Worm (Caenorhabditis elegans) whole organism, L1 larva: ENCODE data around the gene clec-60.

Experiments
- C16A3.4 ChIP-seq: fragments of 150-350 bp; optimal IDR thresholded peaks from 2 replicates; lab custom pipeline; 2014; ENCODE audit warnings: missing biosample characterization, missing genetic modification characterization
- F16B12.6 ChIP-seq: fragments of 150-350 bp; optimal IDR thresholded peaks from 2 replicates; lab custom pipeline; 2014; ENCODE audit warnings: missing biosample characterization, missing genetic modification characterization
- Y116A8C.19 ChIP-seq: sonication (generic microtip); optimal IDR thresholded peaks from 2 replicates; lab custom pipeline; 2016; ENCODE audit warnings: missing compliant biosample characterization, missing genetic modification characterization, borderline replicate concordance
- ceh-63 ChIP-seq: fragments of 200-800 bp; sonication (Bioruptor generic); optimal IDR thresholded peaks from 2 replicates; lab custom pipeline; 2018; ENCODE audit warnings: mild to moderate bottlenecking, missing genetic modification characterization, missing compliant biosample characterization
- ceh-82 ChIP-seq, 3 experiments: fragments of 150-350 bp in 1 of 3; sonication (generic microtip) in 2 of 3; optimal IDR thresholded peaks; 2 replicates each; lab custom pipeline; 2014 to 2017; ENCODE audit warnings: missing biosample characterization in 3 of 3, missing genetic modification characterization in 3 of 3
- ceh-88 ChIP-seq: fragments of 200-800 bp; sonication (Bioruptor generic); IDR thresholded peaks from 2 replicates; pipeline ENCODE4 v1.3.6; 2022; ENCODE audit warnings: missing genetic modification characterization, missing compliant biosample characterization
- ceh-90 ChIP-seq: sonication (generic microtip); optimal IDR thresholded peaks from 2 replicates; lab custom pipeline; 2016; ENCODE audit warnings: missing genetic modification characterization, missing compliant biosample characterization
- dpl-1 ChIP-seq, 3 experiments: fragments of 150-350 bp in 2 of 3; sonication (generic microtip) in 1 of 3; optimal IDR thresholded peaks; 2 replicates each; lab custom pipeline; 2014 to 2017; ENCODE audit warnings: missing biosample characterization in 3 of 3, missing genetic modification characterization in 3 of 3, missing genetic modification reagents in 3 of 3
- dsc-1 ChIP-seq: sonication (generic microtip); optimal IDR thresholded peaks from 2 replicates; lab custom pipeline; 2016; ENCODE audit warnings: mild to moderate bottlenecking, missing genetic modification characterization, missing compliant biosample characterization
- efl-1 ChIP-seq, 4 experiments: fragments of 150-350 bp; optimal IDR thresholded peaks in 3 of 4; peaks in 1 of 4; 1 replicate in 1 of 4; 2 replicates in 3 of 4; lab custom pipeline; 2014; ENCODE audit warnings: missing biosample characterization in 2 of 4, missing genetic modification characterization in 2 of 4, missing genetic modification reagents in 2 of 4
- efl-3 ChIP-seq: fragments of 200-800 bp; sonication (Bioruptor generic); optimal IDR thresholded peaks from 2 replicates; lab custom pipeline; 2018; ENCODE audit warnings: mild to moderate bottlenecking, missing genetic modification characterization, missing compliant biosample characterization
- egl-13 ChIP-seq: sonication (generic microtip); optimal IDR thresholded peaks from 2 replicates; lab custom pipeline; 2016; ENCODE audit warnings: missing genotype, missing genetic modification reagents, missing genetic modification characterization, missing compliant biosample characterization
- egl-27 ChIP-seq, 2 experiments: fragments of 150-350 bp in 1 of 2; sonication (generic microtip); optimal IDR thresholded peaks; 3 replicates each; lab custom pipeline; 2017 to 2018; ENCODE audit warnings: missing biosample characterization in 2 of 2, missing genetic modification characterization in 2 of 2, missing genetic modification reagents in 2 of 2
- fkh-10 ChIP-seq: sonication (generic microtip); optimal IDR thresholded peaks from 2 replicates; lab custom pipeline; 2017; ENCODE audit warnings: missing biosample characterization, missing genetic modification reagents, missing genetic modification characterization
- hlh-17 ChIP-seq: fragments of 200-800 bp; sonication (Bioruptor generic); optimal IDR thresholded peaks from 2 replicates; lab custom pipeline; 2018; ENCODE audit warnings: missing genetic modification characterization, mild to moderate bottlenecking, missing compliant biosample characterization, moderate library complexity, borderline replicate concordance
- hlh-4 ChIP-seq: sonication (generic microtip); optimal IDR thresholded peaks from 2 replicates; lab custom pipeline; 2016; ENCODE audit warnings: mild to moderate bottlenecking, missing genetic modification characterization, missing compliant biosample characterization
- jun-1 ChIP-seq: fragments of 150-350 bp; optimal IDR thresholded peaks from 2 replicates; lab custom pipeline; 2014; ENCODE audit warnings: missing biosample characterization, missing genetic modification reagents, missing genetic modification characterization
- lin-13 ChIP-seq: fragments of 150-350 bp; optimal IDR thresholded peaks from 2 replicates; lab custom pipeline; 2014; ENCODE audit warnings: missing biosample characterization, missing genetic modification reagents, missing genetic modification characterization
- lin-15B ChIP-seq: fragments of 150-350 bp; sonication (generic microtip); optimal IDR thresholded peaks from 3 replicates; lab custom pipeline; 2014; ENCODE audit warnings: missing biosample characterization, missing genetic modification characterization
- lin-35 ChIP-seq, 2 experiments: fragments of 150-350 bp; optimal IDR thresholded peaks; 2 replicates each; lab custom pipeline; 2014; ENCODE audit warnings: missing biosample characterization in 2 of 2, missing genetic modification characterization in 2 of 2, missing genetic modification reagents in 2 of 2
- lir-3 ChIP-seq: sonication (generic microtip); optimal IDR thresholded peaks from 2 replicates; lab custom pipeline; 2016; ENCODE audit warnings: mild to moderate bottlenecking, missing genetic modification characterization, moderate library complexity, missing compliant biosample characterization; ENCODE audit not compliant: poor library complexity
- mef-2 ChIP-seq: fragments of 150-350 bp; optimal IDR thresholded peaks from 2 replicates; lab custom pipeline; 2014; ENCODE audit warnings: missing biosample characterization, missing genetic modification characterization
- nhr-12 ChIP-seq: sonication (generic microtip); optimal IDR thresholded peaks from 2 replicates; lab custom pipeline; 2017; ENCODE audit warnings: missing biosample characterization, missing genetic modification characterization
- nhr-237 ChIP-seq: fragments of 150-350 bp; optimal IDR thresholded peaks from 2 replicates; lab custom pipeline; 2014; ENCODE audit warnings: missing biosample characterization, missing genetic modification characterization
- nhr-28 ChIP-seq: fragments of 150-350 bp; optimal IDR thresholded peaks from 2 replicates; lab custom pipeline; 2014; ENCODE audit warnings: missing biosample characterization, missing genetic modification characterization
- nhr-76 ChIP-seq: sonication (generic microtip); optimal IDR thresholded peaks from 2 replicates; lab custom pipeline; 2017; ENCODE audit warnings: missing biosample characterization, missing genetic modification characterization
- nhr-77 ChIP-seq: fragments of 150-350 bp; optimal IDR thresholded peaks from 2 replicates; lab custom pipeline; 2014; ENCODE audit warnings: missing biosample characterization, missing genetic modification characterization
- nhr-85 ChIP-seq: sonication (generic microtip); peaks from one replicate; lab custom pipeline; 2016; ENCODE audit warnings: missing genetic modification characterization, inconsistent platforms, missing compliant biosample characterization
- pax-3 ChIP-seq: fragments of 200-800 bp; sonication (Bioruptor generic); optimal IDR thresholded peaks from 2 replicates; lab custom pipeline; 2018; ENCODE audit warnings: mild to moderate bottlenecking, missing genetic modification characterization, moderate library complexity, missing compliant biosample characterization
- rnt-1 ChIP-seq: sonication (generic microtip); optimal IDR thresholded peaks from 2 replicates; lab custom pipeline; 2016; ENCODE audit warnings: mild to moderate bottlenecking, missing genetic modification characterization, moderate library complexity, missing compliant biosample characterization
- skn-1 ChIP-seq: fragments of 150-350 bp; optimal IDR thresholded peaks from 2 replicates; lab custom pipeline; 2014; ENCODE audit warnings: missing biosample characterization, missing genetic modification characterization
- sox-4 ChIP-seq: sonication (generic microtip); optimal IDR thresholded peaks from 2 replicates; lab custom pipeline; 2016; ENCODE audit warnings: missing genetic modification characterization, missing compliant biosample characterization
- sup-37 ChIP-seq: fragments of 200-800 bp; sonication (Bioruptor generic); optimal IDR thresholded peaks from 2 replicates; lab custom pipeline; 2018; ENCODE audit warnings: mild to moderate bottlenecking, missing genetic modification characterization, missing compliant biosample characterization
- tlp-1 ChIP-seq: fragments of 150-350 bp; optimal IDR thresholded peaks from 2 replicates; lab custom pipeline; 2014; ENCODE audit warnings: missing biosample characterization, missing genetic modification characterization
- unc-130 ChIP-seq: fragments of 150-350 bp; optimal IDR thresholded peaks from 2 replicates; lab custom pipeline; 2017; ENCODE audit warnings: missing biosample characterization, missing genetic modification characterization, inconsistent platforms
- unc-30 ChIP-seq: sonication (generic microtip); optimal IDR thresholded peaks from 2 replicates; lab custom pipeline; 2017; ENCODE audit warnings: missing biosample characterization, missing genetic modification characterization
- unc-86 ChIP-seq: sonication (generic microtip); optimal IDR thresholded peaks from 2 replicates; lab custom pipeline; 2016; ENCODE audit warnings: missing genetic modification characterization, missing compliant biosample characterization
- zip-4 ChIP-seq: fragments of 200-800 bp; sonication (Bioruptor generic); optimal IDR thresholded peaks from 2 replicates; lab custom pipeline; 2018; ENCODE audit warnings: mild to moderate bottlenecking, missing genetic modification characterization, moderate library complexity, missing compliant biosample characterization

The clec-60 gene

ce11 chrII:10480043-10480442 is 1.6 kb downstream of the clec-60 start:
- no peak for TF ChIP-seq hlh-4 (tag; lab: Kevin White, UChicago)
- no peak for TF ChIP-seq ceh-63 (GFP tag; lab: Kevin White, UChicago)

DNA sequence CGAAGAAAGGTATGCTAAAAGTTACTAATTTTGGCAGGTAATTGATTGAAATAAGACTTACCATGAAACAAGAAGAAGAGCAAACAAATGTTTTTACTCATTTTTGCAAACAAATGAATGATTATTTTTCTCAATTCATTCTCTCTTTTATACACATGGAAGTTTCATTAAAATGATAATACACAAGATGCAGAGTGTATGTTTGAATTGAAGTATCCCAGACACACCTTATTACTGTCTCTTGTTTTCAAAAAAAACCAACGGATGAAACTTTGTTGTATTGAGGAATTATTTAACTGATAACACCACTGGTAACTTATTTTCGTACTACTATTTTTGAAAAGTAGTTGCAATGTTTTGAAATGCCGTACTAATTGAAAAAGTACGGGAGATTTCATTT is 2.3 kb downstream of the clec-60 start, which contains the start of gene clec-59:
Gene clec-59, minus strand, starts transcription at position 101 of the 400 bp plus-strand sequence.
- TF ChIP-seq sup-37 (GFP tag; lab: Kevin White, UChicago) = no peak
- no peak for TF ChIP-seq unc-86
- TF ChIP-seq nhr-76 (tag; lab: Kevin White, UChicago) = no peak
- no peak for TF ChIP-seq unc-30
- no peak for TF ChIP-seq fkh-10 (GFP tag; lab: Kevin White, UChicago)
- TF ChIP-seq nhr-12 (tag; lab: Kevin White, UChicago) = no peak
- no peak for TF ChIP-seq zip-4
- TF ChIP-seq C16A3.4 (tag; lab: Kevin White, UChicago) = no peak
- no peak for TF ChIP-seq nhr-28 (tag; lab: Kevin White, UChicago)
- no peak for TF ChIP-seq lin-13
- no peak for TF ChIP-seq mef-2 (tag; lab: Kevin White, UChicago)
- TF ChIP-seq rnt-1 (tag; lab: Kevin White, UChicago) = no peak
- TF ChIP-seq dsc-1 (tag; lab: Kevin White, UChicago) = no peak
- TF ChIP-seq lir-3 (tag; lab: Kevin White, UChicago) = no peak

- TF ChIP-seq skn-1 (tag; lab: Kevin White, UChicago) (no peak), rnt-1 (tag; lab: Kevin White, UChicago) (no peak), hlh-17 (GFP tag; lab: Kevin White, UChicago) (no peak), jun-1 (tag; lab: Kevin White, UChicago) (no peak), ceh-88 (GFP tag; lab: Robert Waterston, UW) (no peak), sox-4 (tag; lab: Kevin White, UChicago) (no peak), mef-2 (tag; lab: Kevin White, UChicago) (no peak), nhr-77 (tag; lab: Kevin White, UChicago) (no peak), nhr-76 (tag; lab: Kevin White, UChicago) (no peak)
Observed at ce11 chrII:10476959-10477358, 4.7 kb downstream of the clec-60 start, which contains the start of gene ZK666.4. TSS of gene ZK666.4 (plus strand) at chrII:10477259.

- TF ChIP-seq efl-1 (optimal IDR thresholded peaks at IDR 0.05; lab: Kevin White, UChicago) (no peak), efl-1 (GFP tag; optimal IDR thresholded peaks at IDR 0.05 in 1 of 2; lab: Kevin White, UChicago) (peak in 1 of 2 experiments; percentile 47), egl-27 (tag; optimal IDR thresholded peaks at IDR 0.05; lab: Kevin White, UChicago) (no peak), dpl-1 (GFP tag; optimal IDR thresholded peaks at IDR 0.05; lab: Kevin White, UChicago) (no peak)
- TF ChIP-seq, all 84 proteins: peak for 1
Observed at ce11 chrII:10476039-10476438, 5.6 kb downstream of the clec-60 start, which contains the start of gene clec-58. TSS of gene clec-58 (minus strand) at chrII:10476139.

- TF ChIP-seq Y116A8C.19 (no peak), efl-3 (GFP tag; lab: Kevin White, UChicago) (no peak), lin-13 (no peak), skn-1 (tag; lab: Kevin White, UChicago) (no peak), pax-3 (no peak), nhr-85 (tag; lab: Kevin White, UChicago) (no peak), dpl-1 (GFP tag; optimal IDR thresholded peaks at IDR 0.05; lab: Kevin White, UChicago) (no peak), nhr-76 (tag; lab: Kevin White, UChicago) (no peak), rnt-1 (tag; lab: Kevin White, UChicago) (no peak)
Observed at ce11 chrII:10471790-10472189, 9.9 kb downstream of the clec-60 start, which contains the start of gene ZK666.2. TSS of gene ZK666.2 (minus strand) at chrII:10471890.

DNA sequence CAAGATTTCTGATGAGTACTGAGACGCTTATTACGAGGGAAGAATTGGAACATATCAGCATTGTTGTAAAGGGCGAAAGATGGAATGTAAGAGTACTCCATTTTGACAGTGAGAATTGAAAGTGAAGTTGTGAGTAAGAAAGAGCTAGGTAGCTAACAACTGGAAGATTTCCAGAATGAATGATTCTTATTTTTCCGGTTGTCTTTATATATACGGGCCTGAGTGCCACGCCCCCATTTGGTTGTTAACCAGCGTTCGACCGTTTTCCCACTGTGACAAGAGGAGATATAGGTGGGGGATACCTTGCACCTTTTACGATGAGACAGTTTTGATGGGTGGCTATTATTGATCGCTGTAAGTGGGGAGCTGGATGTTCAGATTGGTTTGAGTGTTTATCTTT is 10.4 kb downstream of the clec-60 start, which contains the start of gene ZK666.1:
Gene ZK666.1, minus strand, starts transcription at position 101 of the 400 bp plus-strand sequence.
- TF ChIP-seq lin-15B (tag; lab: Kevin White, UChicago) (no peak), nhr-237 (tag; lab: Kevin White, UChicago) (no peak), mef-2 (tag; lab: Kevin White, UChicago) (no peak), unc-86 (no peak), F16B12.6 (no peak), C16A3.4 (tag; lab: Kevin White, UChicago) (no peak), lin-35 (GFP tag; optimal IDR thresholded peaks at IDR 0.05; lab: Kevin White, UChicago) (no peak), unc-130 (tag; lab: Kevin White, UChicago) (no peak), efl-1 (optimal IDR thresholded peaks at IDR 0.05; lab: Kevin White, UChicago) (no peak), efl-1 (GFP tag; optimal IDR thresholded peaks at IDR 0.05 in 1 of 2; lab: Kevin White, UChicago) (no peak), tlp-1 (no peak), sox-4 (tag; lab: Kevin White, UChicago) (no peak), ceh-82 (tag; optimal IDR thresholded peaks at IDR 0.05; lab: Kevin White, UChicago) (no peak), ceh-90 (no peak), egl-13 (tag; lab: Kevin White, UChicago) (no peak)
